Worm (Caenorhabditis elegans) whole organism, early embryonic: ENCODE data around the gene rpl-12.

Experiments
- B0310.2 ChIP-seq: sonication (generic microtip); optimal IDR thresholded peaks from 2 replicates; lab custom pipeline; 2016; ENCODE audit warnings: mild to moderate bottlenecking, missing genetic modification characterization, missing compliant biosample characterization
- F13C5.2 ChIP-seq: sonication (generic microtip); optimal IDR thresholded peaks from 2 replicates; lab custom pipeline; 2017; ENCODE audit warnings: mild to moderate bottlenecking, missing genetic modification characterization, inconsistent platforms, missing compliant biosample characterization
- aly-1 ChIP-seq: sonication (generic microtip); optimal IDR thresholded peaks from 2 replicates; lab custom pipeline; 2016; ENCODE audit warnings: missing genetic modification characterization, missing compliant biosample characterization
- ama-1 ChIP-seq: fragments of 150-350 bp; optimal IDR thresholded peaks from 2 replicates; lab custom pipeline; 2014
- ceh-13 ChIP-seq: fragments of 200-800 bp; sonication (Bioruptor generic); optimal IDR thresholded peaks from 2 replicates; lab custom pipeline; 2018; ENCODE audit warnings: mild to moderate bottlenecking, missing genetic modification characterization, missing compliant biosample characterization
- ets-7 ChIP-seq: sonication (generic microtip); optimal IDR thresholded peaks from 2 replicates; lab custom pipeline; 2016; ENCODE audit warnings: missing genotype, missing genetic modification characterization, missing compliant biosample characterization
- flt-1 ChIP-seq: fragments of 200-800 bp; sonication (Bioruptor generic); IDR thresholded peaks from 2 replicates; pipeline ENCODE4 v1.3.6; 2022; ENCODE audit warnings: missing genetic modification characterization, missing compliant biosample characterization
- hmbx-1 ChIP-seq: sonication (generic microtip); optimal IDR thresholded peaks from 2 replicates; lab custom pipeline; 2016; ENCODE audit warnings: mild to moderate bottlenecking, missing genetic modification characterization, missing compliant biosample characterization
- hmg-4 ChIP-seq: fragments of 200-800 bp; sonication (Bioruptor generic); optimal IDR thresholded peaks from 2 replicates; lab custom pipeline; 2018; ENCODE audit warnings: mild to moderate bottlenecking, missing genetic modification characterization, missing compliant biosample characterization
- hnd-1 ChIP-seq: sonication (generic microtip); optimal IDR thresholded peaks from 2 replicates; lab custom pipeline; 2016; ENCODE audit warnings: missing genetic modification characterization, missing compliant biosample characterization
- pes-1 ChIP-seq: fragments of 200-800 bp; sonication (Bioruptor generic); IDR thresholded peaks from 2 replicates; pipeline ENCODE4 v1.3.6; 2022; ENCODE audit warnings: missing genetic modification reagents, missing genetic modification characterization, missing compliant biosample characterization
- sea-1 ChIP-seq: fragments of 200-800 bp; sonication (Bioruptor generic); conservative IDR thresholded peaks from 2 replicates; pipeline ENCODE4 v1.3.6; 2022; ENCODE audit warnings: missing genetic modification characterization, missing compliant biosample characterization
- tbx-11 ChIP-seq: fragments of 200-800 bp; sonication (Bioruptor generic); IDR thresholded peaks from 2 replicates; pipeline ENCODE4 v1.3.6; 2022; ENCODE audit warnings: missing genetic modification characterization, missing compliant biosample characterization
- tbx-37 ChIP-seq: fragments of 200-800 bp; sonication (Bioruptor generic); conservative IDR thresholded peaks from 2 replicates; pipeline ENCODE4 v1.3.6; 2022; ENCODE audit warnings: missing genetic modification reagents, missing genetic modification characterization, missing compliant biosample characterization
- tra-4 ChIP-seq: sonication (generic microtip); optimal IDR thresholded peaks from 2 replicates; lab custom pipeline; 2017; ENCODE audit warnings: missing genetic modification characterization, missing compliant biosample characterization

rpl-12 gene

ce11 chrIV:13193239-13193638, 47.2 kb downstream of the rpl-12 start, which contains the start of gene F58D2.5:
Gene F58D2.5, minus strand, starts transcription at chrIV:13193339.
- no peak for TF ChIP-seq pes-1 (GFP tag; lab: Robert Waterston, UW)
- no peak for TF ChIP-seq tbx-11
- TF ChIP-seq tra-4: no peak
- TF ChIP-seq flt-1 (GFP tag; lab: Robert Waterston, UW): no peak
- no peak for TF ChIP-seq aly-1 (tag; lab: Kevin White, UChicago)
- no peak for TF ChIP-seq B0310.2 (tag; lab: Kevin White, UChicago)
- no peak for TF ChIP-seq ama-1
- TF ChIP-seq hnd-1: no peak
- no peak for TF ChIP-seq tbx-37 (GFP tag; lab: Robert Waterston, UW)
- TF ChIP-seq sea-1 (GFP tag; lab: Robert Waterston, UW): no peak
- no peak for TF ChIP-seq ets-7 (tag; lab: Kevin White, UChicago)
- no peak for TF ChIP-seq hmg-4 (GFP tag; lab: Kevin White, UChicago)
- TF ChIP-seq F13C5.2: no peak
- no peak for TF ChIP-seq ceh-13 (GFP tag; lab: Kevin White, UChicago)

- TF ChIP-seq flt-1 (GFP tag; lab: Robert Waterston, UW) (no peak), tra-4 (no peak), hnd-1 (no peak), ets-7 (tag; lab: Kevin White, UChicago) (no peak), hmbx-1 (tag; lab: Kevin White, UChicago) (no peak), ceh-13 (GFP tag; lab: Kevin White, UChicago) (no peak)
These were observed 50.4 kb downstream of the rpl-12 start for ce11 chrIV:13190075-13190474.
